Worm (Caenorhabditis elegans) whole organism, early embryonic: ENCODE results near the gene ssq-1.

Source experiments
- F13C5.2 ChIP-seq: sonication (generic microtip); optimal IDR thresholded peaks from 2 replicates; lab custom pipeline; 2017; ENCODE audit warnings: mild to moderate bottlenecking, missing genetic modification characterization, inconsistent platforms, missing compliant biosample characterization
- aly-1 ChIP-seq: sonication (generic microtip); optimal IDR thresholded peaks from 2 replicates; lab custom pipeline; 2016; ENCODE audit warnings: missing genetic modification characterization, missing compliant biosample characterization
- ama-1 ChIP-seq: fragments of 150-350 bp; optimal IDR thresholded peaks from 2 replicates; lab custom pipeline; 2014
- ceh-13 ChIP-seq: fragments of 200-800 bp; sonication (Bioruptor generic); optimal IDR thresholded peaks from 2 replicates; lab custom pipeline; 2018; ENCODE audit warnings: mild to moderate bottlenecking, missing genetic modification characterization, missing compliant biosample characterization
- ceh-36 ChIP-seq: sonication (generic microtip); optimal IDR thresholded peaks from 2 replicates; lab custom pipeline; 2016; ENCODE audit warnings: missing genetic modification characterization, inconsistent platforms, missing compliant biosample characterization
- ets-7 ChIP-seq: sonication (generic microtip); optimal IDR thresholded peaks from 2 replicates; lab custom pipeline; 2016; ENCODE audit warnings: missing genotype, missing genetic modification characterization, missing compliant biosample characterization
- hmbx-1 ChIP-seq: sonication (generic microtip); optimal IDR thresholded peaks from 2 replicates; lab custom pipeline; 2016; ENCODE audit warnings: mild to moderate bottlenecking, missing genetic modification characterization, missing compliant biosample characterization
- hmg-4 ChIP-seq: fragments of 200-800 bp; sonication (Bioruptor generic); optimal IDR thresholded peaks from 2 replicates; lab custom pipeline; 2018; ENCODE audit warnings: mild to moderate bottlenecking, missing genetic modification characterization, missing compliant biosample characterization
- hnd-1 ChIP-seq: sonication (generic microtip); optimal IDR thresholded peaks from 2 replicates; lab custom pipeline; 2016; ENCODE audit warnings: missing genetic modification characterization, missing compliant biosample characterization
- scrt-1 ChIP-seq: fragments of 200-800 bp; sonication (Bioruptor generic); IDR thresholded peaks from 2 replicates; pipeline ENCODE4 v1.3.6; 2022; ENCODE audit warnings: missing genetic modification characterization, missing compliant biosample characterization
- sea-1 ChIP-seq: fragments of 200-800 bp; sonication (Bioruptor generic); conservative IDR thresholded peaks from 2 replicates; pipeline ENCODE4 v1.3.6; 2022; ENCODE audit warnings: missing genetic modification characterization, missing compliant biosample characterization
- tbx-11 ChIP-seq: fragments of 200-800 bp; sonication (Bioruptor generic); IDR thresholded peaks from 2 replicates; pipeline ENCODE4 v1.3.6; 2022; ENCODE audit warnings: missing genetic modification characterization, missing compliant biosample characterization
- tbx-37 ChIP-seq: fragments of 200-800 bp; sonication (Bioruptor generic); conservative IDR thresholded peaks from 2 replicates; pipeline ENCODE4 v1.3.6; 2022; ENCODE audit warnings: missing genetic modification reagents, missing genetic modification characterization, missing compliant biosample characterization
- tra-4 ChIP-seq: sonication (generic microtip); optimal IDR thresholded peaks from 2 replicates; lab custom pipeline; 2017; ENCODE audit warnings: missing genetic modification characterization, missing compliant biosample characterization

- TF ChIP-seq ceh-36 (tag; lab: Kevin White, UChicago), result no peak
- TF ChIP-seq ceh-13 (GFP tag; lab: Kevin White, UChicago), result no peak
- no peak for TF ChIP-seq F13C5.2 (tag; lab: Kevin White, UChicago)
- TF ChIP-seq ama-1 (lab: Kevin White, UChicago), result no peak
- no peak for TF ChIP-seq scrt-1 (GFP tag; lab: Robert Waterston, UW)
- TF ChIP-seq hmg-4, result no peak
- no peak for TF ChIP-seq tra-4
- no peak for TF ChIP-seq ets-7 (tag; lab: Kevin White, UChicago)
- TF ChIP-seq sea-1 (GFP tag; lab: Robert Waterston, UW), result no peak
- no peak for TF ChIP-seq tbx-37 (GFP tag; lab: Robert Waterston, UW)
- no peak for TF ChIP-seq hnd-1 (tag; lab: Kevin White, UChicago)
- no peak for TF ChIP-seq hmbx-1
- no peak for TF ChIP-seq tbx-11 (GFP tag; lab: Robert Waterston, UW)
- no peak for TF ChIP-seq aly-1 (tag; lab: Kevin White, UChicago)
Measured at ce11 chrIV:9884257-9884656, 31.9 kb downstream of the ssq-1 start, which contains the start of the genes prp-18 and mccc-1.
